Fruit fly (Drosophila melanogaster): ENCODE measurements around the gene trx.

DNA sequence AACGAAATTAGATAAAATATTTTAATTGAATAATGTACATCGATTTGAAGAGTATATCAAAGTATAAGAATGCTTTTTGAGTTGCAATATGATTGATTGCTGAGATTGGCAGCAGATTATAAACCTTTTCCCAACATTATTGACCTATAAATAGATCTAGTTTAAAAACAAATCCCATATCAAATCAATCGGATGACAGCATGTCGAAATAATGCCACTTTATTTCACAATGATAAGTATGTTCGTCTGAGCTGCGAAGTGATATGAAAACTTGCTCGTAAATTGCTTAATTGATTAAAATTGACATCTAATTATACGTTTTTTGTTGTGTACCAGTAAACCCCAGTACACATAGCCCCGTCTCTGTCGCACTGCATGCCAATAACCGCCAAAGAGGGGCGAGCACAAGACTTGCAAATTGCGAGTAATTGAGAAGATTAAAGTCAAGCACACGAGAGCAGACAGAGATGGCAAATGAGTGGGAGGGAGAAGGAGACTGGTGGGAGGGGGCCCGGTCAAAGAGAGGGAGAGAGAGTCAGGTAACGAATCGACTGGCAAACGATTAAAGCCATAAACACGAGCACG lies 3.6 kb downstream of the trx start:
- peak; percentile 77 for TF ChIP-seq CG9948 (tag; optimal IDR thresholded peaks at IDR 0.05)
- TF ChIP-seq D1 (tag; optimal IDR thresholded peaks at IDR 0.05), result no peak
- peak; percentile 28 for TF ChIP-seq Pif1A (GFP tag; optimal IDR thresholded peaks at IDR 0.05)
- no peak for TF ChIP-seq CG32121 (GFP tag; IDR thresholded peaks at IDR 0.05)
- peak; percentile 67 for TF ChIP-seq EcR (GFP tag; optimal IDR thresholded peaks at IDR 0.05)
